Worm (Caenorhabditis elegans) whole organism, L4 larva: Measurements from ENCODE around the gene fbxa-48.

Source experiments
- D1046.2 ChIP-seq: fragments of 200-800 bp; sonication (Bioruptor generic); IDR thresholded peaks from 2 replicates; pipeline ENCODE4 v1.3.6; 2022; ENCODE audit warnings: missing genetic modification characterization, missing compliant biosample characterization
- F44E2.7 ChIP-seq: fragments of 200-800 bp; sonication (Bioruptor generic); IDR thresholded peaks from 2 replicates; pipeline ENCODE4 v2.1.2; 2022; ENCODE audit warnings: missing genetic modification characterization, missing compliant biosample characterization
- R02D3.7 ChIP-seq: fragments of 150-350 bp; sonication (generic microtip); optimal IDR thresholded peaks from 3 replicates; lab custom pipeline; 2014; ENCODE audit warnings: missing biosample characterization, missing genetic modification characterization
- ceh-62 ChIP-seq: sonication (generic microtip); optimal IDR thresholded peaks from 2 replicates; lab custom pipeline; 2017; ENCODE audit warnings: missing biosample characterization, missing genetic modification characterization
- ces-1 ChIP-seq: fragments of 150-350 bp; sonication (generic microtip); optimal IDR thresholded peaks from 4 replicates; lab custom pipeline; 2014; ENCODE audit warnings: missing biosample characterization, missing genetic modification reagents, missing genetic modification characterization
- daf-19 ChIP-seq: fragments of 200-800 bp; sonication (Bioruptor generic); conservative IDR thresholded peaks from 2 replicates; pipeline ENCODE4 v1.3.6; 2022; ENCODE audit warnings: missing genetic modification characterization, missing compliant biosample characterization
- daf-8 ChIP-seq: fragments of 200-800 bp; sonication (Bioruptor generic); IDR thresholded peaks from 2 replicates; pipeline ENCODE4 v1.3.6; 2022; ENCODE audit warnings: missing genetic modification characterization, missing compliant biosample characterization
- dmd-6 ChIP-seq: fragments of 200-800 bp; sonication (Bioruptor generic); IDR thresholded peaks from 2 replicates; pipeline ENCODE4 v1.3.6; 2022; ENCODE audit warnings: missing genetic modification reagents, missing genetic modification characterization, missing compliant biosample characterization
- dmd-8 ChIP-seq: fragments of 200-800 bp; sonication (Bioruptor generic); IDR thresholded peaks from 2 replicates; pipeline ENCODE4 v1.3.6; 2022; ENCODE audit warnings: missing genetic modification characterization, missing compliant biosample characterization
- egl-27 ChIP-seq: sonication (generic microtip); optimal IDR thresholded peaks from 3 replicates; lab custom pipeline; 2017; ENCODE audit warnings: missing biosample characterization, missing genetic modification reagents, missing genetic modification characterization
- egl-43 ChIP-seq: fragments of 200-800 bp; sonication (Bioruptor generic); IDR thresholded peaks from 2 replicates; pipeline ENCODE4 v1.3.6; 2022; ENCODE audit warnings: missing genetic modification reagents, missing genetic modification characterization, missing compliant biosample characterization
- gei-8 ChIP-seq: fragments of 200-800 bp; sonication (Bioruptor generic); optimal IDR thresholded peaks from 2 replicates; lab custom pipeline; 2018; ENCODE audit warnings: mild to moderate bottlenecking, missing genetic modification characterization, missing compliant biosample characterization
- hif-1 ChIP-seq, 2 experiments: sonication (generic microtip); optimal IDR thresholded peaks; 2 replicates each; lab custom pipeline; 2016 to 2017; ENCODE audit warnings: missing compliant biosample characterization in 2 of 2, missing genetic modification characterization in 2 of 2, missing genetic modification reagents in 2 of 2, missing genotype in 2 of 2, mild to moderate bottlenecking in 1 of 2
- hmg-1.1 ChIP-seq: fragments of 200-800 bp; sonication (Bioruptor generic); IDR thresholded peaks from 2 replicates; pipeline ENCODE4 v1.3.6; 2022; ENCODE audit warnings: missing genetic modification reagents, missing genetic modification characterization, missing compliant biosample characterization
- lim-7 ChIP-seq: fragments of 200-800 bp; sonication (Bioruptor generic); IDR thresholded peaks from 2 replicates; pipeline ENCODE4 v1.3.6; 2022; ENCODE audit warnings: missing genetic modification characterization, missing compliant biosample characterization
- lin-13 ChIP-seq: fragments of 150-350 bp; optimal IDR thresholded peaks from 2 replicates; lab custom pipeline; 2014; ENCODE audit warnings: missing biosample characterization, missing genetic modification reagents, missing genetic modification characterization
- lir-3 ChIP-seq: sonication (generic microtip); optimal IDR thresholded peaks from 2 replicates; lab custom pipeline; 2016; ENCODE audit warnings: mild to moderate bottlenecking, missing genetic modification characterization, missing compliant biosample characterization
- nhr-10 ChIP-seq: fragments of 150-350 bp; optimal IDR thresholded peaks from 2 replicates; lab custom pipeline; 2014; ENCODE audit warnings: missing biosample characterization, missing genetic modification characterization
- nhr-111 ChIP-seq: fragments of 200-800 bp; sonication (Bioruptor generic); optimal IDR thresholded peaks from 2 replicates; lab custom pipeline; 2018; ENCODE audit warnings: mild to moderate bottlenecking, missing genetic modification characterization, missing compliant biosample characterization
- nhr-237 ChIP-seq: sonication (generic microtip); optimal IDR thresholded peaks from 2 replicates; lab custom pipeline; 2017; ENCODE audit warnings: missing biosample characterization, missing genetic modification characterization
- nhr-28 ChIP-seq: fragments of 150-350 bp; optimal IDR thresholded peaks from 2 replicates; lab custom pipeline; 2014; ENCODE audit warnings: missing biosample characterization, missing genetic modification characterization
- nhr-6 ChIP-seq: fragments of 150-350 bp; optimal IDR thresholded peaks from 2 replicates; lab custom pipeline; 2014; ENCODE audit warnings: missing biosample characterization, missing genetic modification characterization
- pha-4 ChIP-seq, 2 experiments: fragments of 150-350 bp in 1 of 2; fragments of 200-800 bp in 1 of 2; sonication (Bioruptor generic) in 1 of 2; IDR thresholded peaks in 1 of 2; optimal IDR thresholded peaks in 1 of 2; 2 replicates each; pipeline versions ENCODE4 v1.3.6 to Lab custom; 2014 to 2022; ENCODE audit warnings: missing genetic modification characterization in 2 of 2, missing genetic modification reagents in 2 of 2, missing biosample characterization in 1 of 2, missing compliant biosample characterization in 1 of 2
- php-3 ChIP-seq: fragments of 200-800 bp; sonication (Bioruptor generic); IDR thresholded peaks from 2 replicates; pipeline ENCODE4 v1.3.6; 2022; ENCODE audit warnings: missing genetic modification reagents, missing genetic modification characterization, missing compliant biosample characterization
- pqm-1 ChIP-seq: sonication (generic microtip); optimal IDR thresholded peaks from 2 replicates; lab custom pipeline; 2017; ENCODE audit warnings: missing biosample characterization, missing genetic modification characterization
- rbr-2 ChIP-seq: sonication (generic microtip); optimal IDR thresholded peaks from 2 replicates; lab custom pipeline; 2016; ENCODE audit warnings: missing genotype, missing genetic modification characterization, missing compliant biosample characterization
- spr-3 ChIP-seq: fragments of 200-800 bp; sonication (Bioruptor generic); optimal IDR thresholded peaks from 2 replicates; lab custom pipeline; 2018; ENCODE audit warnings: mild to moderate bottlenecking, missing genetic modification characterization, missing compliant biosample characterization
- tra-1 ChIP-seq: fragments of 200-800 bp; sonication (Bioruptor generic); IDR thresholded peaks from 2 replicates; pipeline ENCODE4 v1.3.6; 2022; ENCODE audit warnings: missing genetic modification reagents, missing genetic modification characterization, missing compliant biosample characterization
- unc-130 ChIP-seq: sonication (generic microtip); optimal IDR thresholded peaks from 2 replicates; lab custom pipeline; 2016; ENCODE audit warnings: missing genetic modification reagents, missing genetic modification characterization, missing compliant biosample characterization
- ztf-11 ChIP-seq: fragments of 150-350 bp; optimal IDR thresholded peaks from 2 replicates; lab custom pipeline; 2014; ENCODE audit warnings: missing biosample characterization, missing genetic modification characterization
- ztf-7 ChIP-seq: fragments of 150-350 bp; optimal IDR thresholded peaks from 2 replicates; lab custom pipeline; 2014; ENCODE audit warnings: missing biosample characterization, missing genetic modification characterization

The fbxa-48 gene

DNA sequence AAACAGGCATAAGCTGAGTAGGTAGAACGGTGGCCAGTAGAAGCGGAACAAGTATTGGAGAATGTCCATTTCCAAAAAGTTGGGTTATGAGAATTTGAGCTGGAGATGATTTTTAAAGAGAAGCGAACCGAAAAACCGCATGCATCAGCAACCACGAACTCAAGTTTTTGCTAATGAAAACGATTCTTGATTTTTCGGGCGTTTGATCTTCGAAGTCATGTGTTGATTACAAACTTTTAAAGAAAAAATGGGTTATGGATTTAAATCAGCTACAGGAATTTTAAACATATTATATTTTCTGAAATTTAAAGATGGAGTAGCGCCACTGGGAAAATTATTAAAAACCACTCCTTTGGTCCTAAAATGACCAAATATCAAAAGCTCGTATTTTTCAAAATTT, 48.0 kb downstream of the fbxa-48 start, which contains the start of gene srd-65:
Gene srd-65 (minus strand): TSS at position 101 of the 400 bp plus-strand sequence.
- TF ChIP-seq daf-19 (GFP tag; lab: Robert Waterston, UW) (no peak), egl-27 (tag; lab: Kevin White, UChicago) (no peak), nhr-237 (tag; lab: Kevin White, UChicago) (no peak), nhr-28 (tag; lab: Kevin White, UChicago) (no peak), gei-8 (GFP tag; lab: Kevin White, UChicago) (no peak), ces-1 (GFP tag; lab: Kevin White, UChicago) (no peak), ztf-11 (tag; lab: Kevin White, UChicago) (no peak), dmd-6 (GFP tag; lab: Robert Waterston, UW) (no peak), nhr-111 (GFP tag; lab: Kevin White, UChicago) (no peak), pha-4 (GFP tag; IDR thresholded peaks at IDR 0.05; lab: Robert Waterston, UW) (no peak), pha-4 (tag; optimal IDR thresholded peaks at IDR 0.05; lab: Kevin White, UChicago) (no peak), daf-8 (no peak), ztf-7 (tag; lab: Kevin White, UChicago) (no peak), nhr-6 (tag; lab: Kevin White, UChicago) (no peak), egl-43 (no peak), ceh-62 (no peak), R02D3.7 (no peak), hif-1 (tag; optimal IDR thresholded peaks at IDR 0.05; lab: Kevin White, UChicago) (no peak), tra-1 (no peak), pqm-1 (tag; lab: Kevin White, UChicago) (no peak), lir-3 (tag; lab: Kevin White, UChicago) (no peak)

DNA sequence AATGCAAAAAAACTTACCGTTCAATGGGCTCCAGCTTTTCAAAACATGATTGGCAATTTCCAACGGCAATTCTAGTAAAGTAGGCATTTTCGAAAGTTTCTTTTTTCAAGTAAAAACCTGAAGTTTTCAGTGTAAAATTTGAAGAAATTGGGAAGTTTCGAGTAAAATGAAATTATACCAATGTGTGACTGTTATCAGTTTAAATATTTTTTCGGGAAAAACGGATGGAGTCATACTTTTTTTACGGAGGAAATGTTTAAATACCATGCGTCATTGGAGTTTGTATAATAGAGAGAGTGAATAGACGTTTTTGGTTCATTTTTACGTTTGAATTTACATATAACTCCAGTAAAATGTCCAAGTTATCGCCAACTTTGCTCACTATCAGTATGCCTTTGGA, 52.6 kb downstream of the fbxa-48 start, which contains the start of gene fbxa-12:
Gene fbxa-12 (plus strand): TSS at position 301 of the 400 bp plus-strand sequence.
- TF ChIP-seq F44E2.7 (no peak), lin-13 (GFP tag; lab: Kevin White, UChicago) (no peak), spr-3 (GFP tag; lab: Kevin White, UChicago) (no peak), hmg-1.1 (no peak), php-3 (GFP tag; lab: Robert Waterston, UW) (no peak), dmd-8 (GFP tag; lab: Robert Waterston, UW) (no peak), D1046.2 (GFP tag; lab: Robert Waterston, UW) (no peak), unc-130 (GFP tag; lab: Kevin White, UChicago) (no peak), rbr-2 (tag; lab: Kevin White, UChicago) (no peak), lim-7 (GFP tag; lab: Robert Waterston, UW) (no peak), nhr-10 (tag; lab: Kevin White, UChicago) (no peak), pha-4 (GFP tag; IDR thresholded peaks at IDR 0.05; lab: Robert Waterston, UW) (no peak), pha-4 (tag; optimal IDR thresholded peaks at IDR 0.05; lab: Kevin White, UChicago) (no peak)
- TF ChIP-seq, all 104 proteins: peak for 0
